Fruit fly (Drosophila melanogaster) whole organism, embryonic: ENCODE results near the gene RpL4.

Experiments used
- Aef1 ChIP-seq: fragments of 200-800 bp; sonication (Bioruptor generic); IDR thresholded peaks from 3 replicates; pipeline ENCODE4 v1.3.6; 2022; ENCODE audit warnings: missing biosample characterization, missing genetic modification characterization
- Bgb ChIP-seq: fragments of 200-800 bp; sonication (Bioruptor generic); IDR thresholded peaks from 2 replicates; pipeline ENCODE4 v1.3.6; 2022; ENCODE audit warnings: missing biosample characterization, missing genetic modification characterization; ENCODE audit not compliant: partially characterized antibody
- CG10209 ChIP-seq: fragments of 200-800 bp; sonication (Bioruptor generic); optimal IDR thresholded peaks from 3 replicates; lab custom pipeline; 2017; ENCODE audit warnings: missing biosample characterization, mild to moderate bottlenecking, missing genetic modification characterization, missing genetic modification reagents
- CG11093 ChIP-seq: fragments of 200-800 bp; sonication (Bioruptor generic); IDR thresholded peaks from 3 replicates; pipeline ENCODE4 v1.3.6; 2022; ENCODE audit warnings: missing biosample characterization, missing genetic modification characterization
- CG11696 ChIP-seq: fragments of 200-800 bp; sonication (Bioruptor generic); IDR thresholded peaks from 2 replicates; pipeline ENCODE4 v1.3.6; 2022; ENCODE audit warnings: missing biosample characterization, missing genetic modification characterization
- CG12659 ChIP-seq: fragments of 200-800 bp; sonication (Bioruptor generic); optimal IDR thresholded peaks from 3 replicates; lab custom pipeline; 2017; ENCODE audit warnings: mild to moderate bottlenecking, missing biosample characterization, missing genetic modification reagents, missing genetic modification characterization
- CG15696 ChIP-seq: fragments of 200-800 bp; sonication (Bioruptor generic); optimal IDR thresholded peaks from 2 replicates; lab custom pipeline; 2019; ENCODE audit warnings: missing biosample characterization, mild to moderate bottlenecking, missing genetic modification characterization, moderate library complexity
- CG1603 ChIP-seq: fragments of 200-800 bp; sonication (Bioruptor generic); optimal IDR thresholded peaks from 2 replicates; lab custom pipeline; 2019; ENCODE audit warnings: missing biosample characterization, mild to moderate bottlenecking, missing genetic modification characterization, moderate library complexity
- CG7786 ChIP-seq: fragments of 200-800 bp; sonication (Bioruptor generic); optimal IDR thresholded peaks from 2 replicates; lab custom pipeline; 2016; ENCODE audit warnings: missing biosample characterization, missing genetic modification characterization
- CG8478 ChIP-seq: fragments of >200 bp; optimal IDR thresholded peaks from 2 replicates; lab custom pipeline; 2018
- CG8924 ChIP-seq: fragments of 200-800 bp; optimal IDR thresholded peaks from 3 replicates; lab custom pipeline; 2019; ENCODE audit warnings: missing biosample characterization, mild to moderate bottlenecking, missing genetic modification characterization, moderate library complexity
- CG9932 ChIP-seq: fragments of 200-800 bp; sonication (Bioruptor generic); IDR thresholded peaks from 2 replicates; pipeline ENCODE4 v1.3.6; 2022; ENCODE audit warnings: missing biosample characterization, missing genetic modification characterization
- Chrac-16 ChIP-seq: fragments of 200-800 bp; sonication (Bioruptor generic); optimal IDR thresholded peaks from 3 replicates; lab custom pipeline; 2016; ENCODE audit warnings: missing biosample characterization, missing genetic modification characterization
- D19B ChIP-seq: fragments of 200-800 bp; sonication (Bioruptor generic); optimal IDR thresholded peaks from 2 replicates; lab custom pipeline; 2017; ENCODE audit warnings: missing biosample characterization, mild to moderate bottlenecking, missing genetic modification characterization
- Dref ChIP-seq: fragments of 200-800 bp; sonication (Bioruptor generic); IDR thresholded peaks from 2 replicates; pipeline ENCODE4 v1.3.6; 2022; ENCODE audit warnings: missing biosample characterization, missing genetic modification characterization
- Ets65A ChIP-seq: fragments of 200-800 bp; sonication (Bioruptor generic); peaks from one replicate; lab custom pipeline; 2016; ENCODE audit warnings: missing biosample characterization, missing genetic modification characterization
- Fer2 ChIP-seq: fragments of 200-800 bp; sonication (Bioruptor generic); optimal IDR thresholded peaks from 2 replicates; lab custom pipeline; 2018; ENCODE audit warnings: missing biosample characterization, mild to moderate bottlenecking, missing genetic modification characterization, moderate library complexity
- Gsc ChIP-seq: fragments of 200-800 bp; sonication (Bioruptor generic); IDR thresholded peaks from 2 replicates; pipeline ENCODE4 v1.3.6; 2022; ENCODE audit warnings: missing biosample characterization, missing genetic modification characterization
- HLH4C ChIP-seq: fragments of 200-800 bp; sonication (Bioruptor generic); IDR thresholded peaks from 3 replicates; pipeline ENCODE4 v1.3.6; 2022; ENCODE audit warnings: missing biosample characterization, missing genetic modification characterization; ENCODE audit not compliant: partially characterized antibody
- Hr3 ChIP-seq: fragments of 200-800 bp; sonication (Bioruptor generic); optimal IDR thresholded peaks from 3 replicates; lab custom pipeline; 2016; ENCODE audit warnings: missing biosample characterization, missing genetic modification characterization
- Hsf ChIP-seq: fragments of 200-800 bp; sonication (Bioruptor generic); optimal IDR thresholded peaks from 3 replicates; lab custom pipeline; 2016; ENCODE audit warnings: missing biosample characterization, missing genetic modification characterization
- Max ChIP-seq: fragments of 200-800 bp; sonication (Bioruptor generic); optimal IDR thresholded peaks from 2 replicates; lab custom pipeline; 2016; ENCODE audit warnings: missing biosample characterization, mild to moderate bottlenecking, missing genetic modification characterization
- Med ChIP-seq: fragments of 200-800 bp; sonication (Bioruptor generic); peaks from one replicate; lab custom pipeline; 2016; ENCODE audit warnings: missing biosample characterization, missing genetic modification characterization, mild to moderate bottlenecking, inconsistent platforms, moderate library complexity
- Nf-YB ChIP-seq: fragments of 200-800 bp; sonication (Bioruptor generic); optimal IDR thresholded peaks from 3 replicates; lab custom pipeline; 2019; ENCODE audit warnings: missing biosample characterization, mild to moderate bottlenecking, missing genetic modification characterization, moderate library complexity
- Opbp ChIP-seq: fragments of 200-800 bp; sonication (Bioruptor generic); IDR thresholded peaks from 3 replicates; pipeline ENCODE4 v1.3.6; 2022; ENCODE audit warnings: missing biosample characterization, missing genetic modification characterization; ENCODE audit not compliant: partially characterized antibody
- Pdp1 ChIP-seq, 2 experiments: fragments of 200-800 bp; sonication (Bioruptor generic); optimal IDR thresholded peaks; 3 replicates each; lab custom pipeline; 2016; ENCODE audit warnings: missing biosample characterization in 2 of 2, missing genetic modification characterization in 2 of 2, mild to moderate bottlenecking in 1 of 2, moderate library complexity in 1 of 2
- Rx ChIP-seq: fragments of 200-800 bp; sonication (Bioruptor generic); IDR thresholded peaks from 2 replicates; pipeline ENCODE4 v1.3.6; 2022; ENCODE audit warnings: missing biosample characterization, missing genetic modification characterization
- Sox100B ChIP-seq: fragments of 200-800 bp; sonication (Bioruptor generic); optimal IDR thresholded peaks from 3 replicates; lab custom pipeline; 2018; ENCODE audit warnings: missing biosample characterization, mild to moderate bottlenecking, missing genetic modification characterization
- Stat92E ChIP-seq, 3 experiments: fragments of >200 bp in 2 of 3; fragments of 200-800 bp in 1 of 3; sonication (Bioruptor generic) in 1 of 3; optimal IDR thresholded peaks; 2 replicates each; lab custom pipeline; 2017 to 2019; ENCODE audit warnings: missing biosample characterization in 3 of 3, missing genetic modification characterization in 3 of 3, mild to moderate bottlenecking in 1 of 3, moderate library complexity in 1 of 3
- Xrp1 ChIP-seq: fragments of 200-800 bp; sonication (Bioruptor generic); IDR thresholded peaks from 2 replicates; pipeline ENCODE4 v1.3.6; 2022; ENCODE audit warnings: missing biosample characterization, missing genetic modification characterization
- ac ChIP-seq: fragments of 200-800 bp; sonication (Bioruptor generic); optimal IDR thresholded peaks from 3 replicates; lab custom pipeline; 2017; ENCODE audit warnings: missing biosample characterization, mild to moderate bottlenecking, missing genetic modification characterization
- ap ChIP-seq: fragments of 200-800 bp; sonication (Bioruptor generic); IDR thresholded peaks from 2 replicates; pipeline ENCODE4 v1.3.6; 2022; ENCODE audit warnings: missing biosample characterization, missing genetic modification characterization
- crc ChIP-seq: fragments of 200-800 bp; sonication (Bioruptor generic); optimal IDR thresholded peaks from 2 replicates; lab custom pipeline; 2016; ENCODE audit warnings: missing biosample characterization, missing genetic modification characterization
- croc ChIP-seq: fragments of 200-800 bp; sonication (Bioruptor generic); conservative IDR thresholded peaks from 3 replicates; pipeline ENCODE4 v1.3.6; 2022; ENCODE audit warnings: missing biosample characterization, missing genetic modification characterization
- crol ChIP-seq: fragments of 200-800 bp; sonication (Bioruptor generic); IDR thresholded peaks from 2 replicates; pipeline ENCODE4 v1.3.6; 2022; ENCODE audit warnings: missing biosample characterization, missing genetic modification characterization
- danr ChIP-seq: fragments of 200-800 bp; sonication (Bioruptor generic); IDR thresholded peaks from 2 replicates; pipeline ENCODE4 v1.3.6; 2022; ENCODE audit warnings: missing biosample characterization, missing genetic modification characterization
- eve ChIP-seq, 2 experiments: fragments of >200 bp; optimal IDR thresholded peaks; 2 replicates each; lab custom pipeline; 2017; ENCODE audit warnings: missing biosample characterization in 2 of 2, missing genetic modification characterization in 2 of 2
- gt ChIP-seq: fragments of 200-800 bp; sonication (Bioruptor generic); IDR thresholded peaks from 2 replicates; pipeline ENCODE4 v1.3.6; 2022; ENCODE audit warnings: missing biosample characterization, missing genetic modification characterization
- ind ChIP-seq: fragments of 200-800 bp; sonication (Bioruptor generic); optimal IDR thresholded peaks from 3 replicates; lab custom pipeline; 2016; ENCODE audit warnings: missing biosample characterization, missing genetic modification characterization
- inv ChIP-seq: fragments of 200-800 bp; sonication (Bioruptor generic); IDR thresholded peaks from 2 replicates; pipeline ENCODE4 v1.3.6; 2022; ENCODE audit warnings: missing biosample characterization, missing genetic modification characterization; ENCODE audit not compliant: partially characterized antibody
- lab ChIP-seq: fragments of 200-800 bp; sonication (Bioruptor generic); optimal IDR thresholded peaks from 3 replicates; lab custom pipeline; 2017; ENCODE audit warnings: missing biosample characterization, missing genetic modification characterization, mild to moderate bottlenecking, moderate library complexity, missing genetic modification reagents
- lbe ChIP-seq: fragments of 200-800 bp; sonication (Bioruptor generic); optimal IDR thresholded peaks from 2 replicates; lab custom pipeline; 2016; ENCODE audit warnings: missing biosample characterization, mild to moderate bottlenecking, missing genetic modification characterization
- lola ChIP-seq, 3 experiments: fragments of >200 bp in 2 of 3; fragments of 200-800 bp in 1 of 3; sonication (Bioruptor generic) in 1 of 3; optimal IDR thresholded peaks; 2 replicates each; lab custom pipeline; 2017 to 2019; ENCODE audit warnings: missing biosample characterization in 3 of 3, missing genetic modification characterization in 3 of 3, mild to moderate bottlenecking in 1 of 3, moderate library complexity in 1 of 3
- nom ChIP-seq: fragments of 200-800 bp; sonication (Bioruptor generic); optimal IDR thresholded peaks from 2 replicates; lab custom pipeline; 2017; ENCODE audit warnings: missing biosample characterization, missing genetic modification characterization, mild to moderate bottlenecking, moderate library complexity, missing genetic modification reagents
- oc ChIP-seq: fragments of 200-800 bp; sonication (Bioruptor generic); optimal IDR thresholded peaks from 2 replicates; lab custom pipeline; 2018; ENCODE audit warnings: missing biosample characterization, mild to moderate bottlenecking, missing genetic modification characterization, moderate library complexity
- repo ChIP-seq: fragments of 200-800 bp; sonication (Bioruptor generic); optimal IDR thresholded peaks from 2 replicates; lab custom pipeline; 2016; ENCODE audit warnings: missing biosample characterization, missing genetic modification characterization
- sim ChIP-seq: fragments of 200-800 bp; sonication (Bioruptor generic); IDR thresholded peaks from 2 replicates; pipeline ENCODE4 v1.3.6; 2022; ENCODE audit warnings: missing biosample characterization, missing genetic modification characterization
- sima ChIP-seq: fragments of 200-800 bp; sonication (Bioruptor generic); optimal IDR thresholded peaks from 2 replicates; lab custom pipeline; 2016; ENCODE audit warnings: missing biosample characterization, missing genetic modification characterization
- tap ChIP-seq: fragments of 200-800 bp; optimal IDR thresholded peaks from 3 replicates; lab custom pipeline; 2019; ENCODE audit warnings: missing biosample characterization, mild to moderate bottlenecking, missing genetic modification characterization, moderate library complexity
- vfl ChIP-seq: fragments of 200-800 bp; sonication (Bioruptor generic); optimal IDR thresholded peaks from 2 replicates; lab custom pipeline; 2016; ENCODE audit warnings: missing biosample characterization, missing genetic modification characterization

Gene RpL4

dm6 chr3R:27922673-27923175 is at the start of gene RpL4 (continued):
- TF ChIP-seq Opbp (0 out of 3 replicates have a peak, but pooled peaks have one; percentile 31), nom (GFP tag; lab: Kevin White, UChicago) (peak; percentile 90), CG11696 (peak; percentile 74), HLH4C (no peak), Gsc (GFP tag; lab: Robert Waterston, UW) (no peak), lbe (GFP tag; lab: Kevin White, UChicago) (peak; percentile 51), Rx (GFP tag; lab: Robert Waterston, UW) (peak; percentile 77), CG10209 (GFP tag; lab: Kevin White, UChicago) (peak; percentile 91), Stat92E (GFP tag; optimal IDR thresholded peaks at IDR 0.05; lab: Kevin White, UChicago) (no peak), Nf-YB (peak; percentile 73), lab (GFP tag; lab: Kevin White, UChicago) (peak; percentile 93), lola (GFP tag; optimal IDR thresholded peaks at IDR 0.05; lab: Kevin White, UChicago) (peak in 1 of 3 experiments; percentile 61), Fer2 (tag; lab: Kevin White, UChicago) (peak; percentile 70), vfl (no peak), Med (GFP tag; lab: Kevin White, UChicago) (peak; percentile 98), CG1603 (tag; lab: Kevin White, UChicago) (peak; percentile 79), gt (GFP tag; lab: Robert Waterston, UW) (no peak), Ets65A (GFP tag; lab: Kevin White, UChicago) (peak; percentile 98), Hr3 (GFP tag; lab: Kevin White, UChicago) (peak; percentile 61), Xrp1 (GFP tag; lab: Robert Waterston, UW) (no peak; the same call in 1 of the 2 replicates), CG15696 (tag; lab: Kevin White, UChicago) (no peak), ind (GFP tag; lab: Kevin White, UChicago) (peak; percentile 53), CG7786 (peak; percentile 56), inv (no peak), ac (GFP tag; lab: Kevin White, UChicago) (peak; percentile 84), D19B (GFP tag; lab: Kevin White, UChicago) (peak; percentile 51), Aef1 (GFP tag; lab: Robert Waterston, UW) (0 out of 3 replicates have a peak, but pooled peaks have one; percentile 21), eve (GFP tag; optimal IDR thresholded peaks at IDR 0.05; lab: Kevin White, UChicago) (no peak), CG11093 (GFP tag; lab: Robert Waterston, UW) (no peak), crc (GFP tag; lab: Kevin White, UChicago) (peak; percentile 75), CG8478 (peak; percentile 41), Chrac-16 (GFP tag; lab: Kevin White, UChicago) (peak; percentile 53), CG8924 (tag; lab: Kevin White, UChicago) (peak; percentile 42), repo (GFP tag; lab: Kevin White, UChicago) (peak; percentile 71), Max (GFP tag; lab: Kevin White, UChicago) (peak; percentile 75), sim (GFP tag; lab: Robert Waterston, UW) (peak; percentile 67; the same call in 1 of the 2 replicates), croc (GFP tag; lab: Robert Waterston, UW) (no peak), Pdp1 (GFP tag; optimal IDR thresholded peaks at IDR 0.05; lab: Kevin White, UChicago) (peak; percentile 61 to 62), Sox100B (GFP tag; lab: Kevin White, UChicago) (peak; percentile 87), ap (GFP tag; lab: Robert Waterston, UW) (peak; percentile 76), crol (GFP tag; lab: Robert Waterston, UW) (peak; percentile 38; the same call in 1 of the 2 replicates), oc (tag; lab: Kevin White, UChicago) (peak; percentile 44), danr (GFP tag; lab: Robert Waterston, UW) (peak; percentile 39; the same call in 1 of the 2 replicates), Hsf (GFP tag; lab: Kevin White, UChicago) (peak; percentile 80), Bgb (GFP tag; lab: Robert Waterston, UW) (peak; percentile 43), sima (GFP tag; lab: Kevin White, UChicago) (peak; percentile 8), tap (no peak), CG9932 (GFP tag; lab: Robert Waterston, UW) (peak; percentile 65), Dref (GFP tag; lab: Robert Waterston, UW) (peak; percentile 41; the same call in 1 of the 2 replicates), CG12659 (peak; percentile 93)
